Fruit fly (Drosophila melanogaster): ENCODE measurements around the gene CG14374.
A peak's percentile ranks its signal among the peaks of the same experiment; 100 is the strongest.

CG14374 gene

dm6 chr3R:13428341-13429040 is 31.6 kb upstream of the CG14374 start (continued):
- TF ChIP-seq CG7928 (GFP tag; optimal IDR thresholded peaks at IDR 0.05): no peak
- peak; percentile 74 for TF ChIP-seq stc (GFP tag; IDR thresholded peaks at IDR 0.05)
- peak; percentile 64 for TF ChIP-seq CG16863 (GFP tag; optimal IDR thresholded peaks at IDR 0.05)
- no peak for TF ChIP-seq corto (GFP tag; optimal IDR thresholded peaks at IDR 0.05)
- TF ChIP-seq CG17361 (GFP tag; IDR thresholded peaks at IDR 0.05): peak; percentile 69
- no peak for TF ChIP-seq cad (GFP tag; optimal IDR thresholded peaks at IDR 0.05)
- TF ChIP-seq ac (GFP tag; optimal IDR thresholded peaks at IDR 0.05): peak; percentile 47
- TF ChIP-seq tup (GFP tag; optimal IDR thresholded peaks at IDR 0.05): peak; percentile 23
- peak; percentile 7 for TF ChIP-seq Elba2 (GFP tag; optimal IDR thresholded peaks at IDR 0.05)
- TF ChIP-seq CG14014 (GFP tag; IDR thresholded peaks at IDR 0.05): peak; percentile 62
- peak; percentile 48; the same call in 1 of the 3 replicates for TF ChIP-seq CG7357 (GFP tag; IDR thresholded peaks at IDR 0.05)
- TF ChIP-seq CG17612 (GFP tag; IDR thresholded peaks at IDR 0.05): 0 out of 2 replicates have a peak, but pooled peaks have one; percentile 16
- no peak for TF ChIP-seq CG43689 (GFP tag; IDR thresholded peaks at IDR 0.05)
- no peak for TF ChIP-seq HmgD (GFP tag; optimal IDR thresholded peaks at IDR 0.05)
- TF ChIP-seq CG9215 (GFP tag; IDR thresholded peaks at IDR 0.05): no peak
- TF ChIP-seq fd64A (GFP tag; optimal IDR thresholded peaks at IDR 0.05): no peak
- peak; percentile 29 for TF ChIP-seq CG12155 (GFP tag; optimal IDR thresholded peaks at IDR 0.05)
- no peak for TF ChIP-seq psq (GFP tag; optimal IDR thresholded peaks at IDR 0.05)
- TF ChIP-seq vnd (GFP tag; IDR thresholded peaks at IDR 0.05; ENCODE audit: partially characterized antibody): no peak
- peak; percentile 25 for TF ChIP-seq CG8089 (GFP tag; optimal IDR thresholded peaks at IDR 0.05)
- peak; percentile 59; the same call in 1 of the 2 replicates for TF ChIP-seq CG32772 (GFP tag; IDR thresholded peaks at IDR 0.05)
- TF ChIP-seq H2.0 (GFP tag; IDR thresholded peaks at IDR 0.05): peak; percentile 62
- peak; percentile 74 for TF ChIP-seq CG12391 (tag; optimal IDR thresholded peaks at IDR 0.05)
- no peak for TF ChIP-seq CG10274 (GFP tag; optimal IDR thresholded peaks at IDR 0.05)
- peak; percentile 71 for TF ChIP-seq slbo (GFP tag; IDR thresholded peaks at IDR 0.05)
- peak; percentile 63 for TF ChIP-seq CG4820 (GFP tag; optimal IDR thresholded peaks at IDR 0.05)
- TF ChIP-seq CG4404 (GFP tag; IDR thresholded peaks at IDR 0.05): peak; percentile 64
- no peak for TF ChIP-seq dimm (GFP tag; IDR thresholded peaks at IDR 0.05)
- peak; percentile 78 for TF ChIP-seq sisA (GFP tag; IDR thresholded peaks at IDR 0.05)
- peak; percentile 83 for TF ChIP-seq gem (tag; optimal IDR thresholded peaks at IDR 0.05)
- TF ChIP-seq ara (GFP tag; IDR thresholded peaks at IDR 0.05): peak; percentile 75
- TF ChIP-seq wdn (GFP tag; IDR thresholded peaks at IDR 0.05): no peak
- TF ChIP-seq odd (GFP tag; optimal IDR thresholded peaks at IDR 0.05): peak; percentile 56
- no peak for TF ChIP-seq MESR4 (GFP tag; optimal IDR thresholded peaks at IDR 0.05)
- peak; percentile 66 for TF ChIP-seq lilli (GFP tag; optimal IDR thresholded peaks at IDR 0.05)
- TF ChIP-seq Xbp1 (GFP tag; optimal IDR thresholded peaks at IDR 0.05): peak; percentile 73
- no peak for TF ChIP-seq Kr (GFP tag; optimal IDR thresholded peaks at IDR 0.05)
- peak; percentile 29 for TF ChIP-seq chn (GFP tag; optimal IDR thresholded peaks at IDR 0.05)
- no peak for TF ChIP-seq vfl (GFP tag; optimal IDR thresholded peaks at IDR 0.05)
- no peak for TF ChIP-seq pzg (GFP tag; optimal IDR thresholded peaks at IDR 0.05)
- peak; percentile 36 for TF ChIP-seq slp2 (GFP tag; optimal IDR thresholded peaks at IDR 0.05)
- no peak for TF ChIP-seq CG13624 (GFP tag; optimal IDR thresholded peaks at IDR 0.05)
- TF ChIP-seq pho (GFP tag; optimal IDR thresholded peaks at IDR 0.05): peak; percentile 51
- TF ChIP-seq CG17802 (tag; optimal IDR thresholded peaks at IDR 0.05): peak; percentile 18
- TF ChIP-seq da (GFP tag; optimal IDR thresholded peaks at IDR 0.05): no peak
- peak; percentile 66 for TF ChIP-seq CoRest (tag; optimal IDR thresholded peaks at IDR 0.05)
- peak; percentile 69; the same call in 1 of the 2 replicates for TF ChIP-seq CG10959 (GFP tag; IDR thresholded peaks at IDR 0.05)
- TF ChIP-seq CG8944 (GFP tag; optimal IDR thresholded peaks at IDR 0.05): peak; percentile 40
- no peak for TF ChIP-seq peb (GFP tag; IDR thresholded peaks at IDR 0.05)
- peak; percentile 65 for TF ChIP-seq CG12219 (GFP tag; optimal IDR thresholded peaks at IDR 0.05)
- TF ChIP-seq CG12744 (GFP tag; optimal IDR thresholded peaks at IDR 0.05): peak; percentile 26

All from whole organism, embryonic.